Worm (Caenorhabditis elegans) whole organism, L3 larva: Measurements from ENCODE around the gene ced-13.

Experiments
- ama-1 ChIP-seq: fragments of 150-350 bp; optimal IDR thresholded peaks from 2 replicates; lab custom pipeline; 2018
- ceh-82 ChIP-seq: fragments of 150-350 bp; optimal IDR thresholded peaks from 2 replicates; lab custom pipeline; 2014; ENCODE audit warnings: missing biosample characterization, missing genetic modification characterization
- fkh-10 ChIP-seq: sonication (generic microtip); optimal IDR thresholded peaks from 2 replicates; lab custom pipeline; 2017; ENCODE audit warnings: missing biosample characterization, missing genetic modification reagents, missing genetic modification characterization
- nhr-23 ChIP-seq: fragments of 150-350 bp; optimal IDR thresholded peaks from 2 replicates; lab custom pipeline; 2014; ENCODE audit warnings: missing biosample characterization, missing genetic modification reagents, missing genetic modification characterization
- pqm-1 ChIP-seq: fragments of 150-350 bp; optimal IDR thresholded peaks from 2 replicates; lab custom pipeline; 2017; ENCODE audit warnings: missing biosample characterization, missing genetic modification characterization, inconsistent platforms
- tbx-2 ChIP-seq: sonication (generic microtip); optimal IDR thresholded peaks from 2 replicates; lab custom pipeline; 2016; ENCODE audit warnings: mild to moderate bottlenecking, missing genetic modification characterization, missing compliant biosample characterization
- unc-62 ChIP-seq: fragments of 150-350 bp; sonication (generic microtip); optimal IDR thresholded peaks from 4 replicates; lab custom pipeline; 2014; ENCODE audit warnings: missing biosample characterization, missing genetic modification reagents, missing genetic modification characterization

DNA sequence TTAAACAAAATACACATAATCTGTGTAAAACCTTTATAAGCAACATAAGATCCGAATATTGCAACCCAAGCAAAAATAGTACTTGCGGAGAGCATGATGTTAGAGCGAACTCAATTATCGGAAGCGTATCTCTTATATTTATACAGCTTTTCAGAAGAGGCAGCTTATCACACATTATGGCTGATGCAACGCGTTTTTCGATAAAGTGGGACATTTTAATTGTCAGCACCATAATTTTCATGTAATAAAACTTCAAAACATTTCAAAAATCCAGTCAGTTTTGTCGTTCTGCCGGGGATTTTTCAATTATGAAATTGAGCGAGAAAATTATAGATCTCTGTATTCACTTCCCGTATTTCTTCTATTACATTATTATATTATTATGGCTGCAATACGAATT, 46.8 kb upstream of the ced-13 start, which contains the start of gene drd-5:
- no peak for TF ChIP-seq unc-62 (GFP tag; lab: Kevin White, UChicago)
- no peak for TF ChIP-seq pqm-1 (tag; lab: Kevin White, UChicago)
- no peak for TF ChIP-seq fkh-10 (GFP tag; lab: Kevin White, UChicago)
- TF ChIP-seq ama-1 (lab: Kevin White, UChicago): no peak
- no peak for TF ChIP-seq ceh-82
- TF ChIP-seq tbx-2 (tag; lab: Kevin White, UChicago): no peak
- TF ChIP-seq nhr-23 (tag; lab: Kevin White, UChicago): no peak
